Worm (Caenorhabditis elegans): ENCODE data around the gene R07E5.5.

Gene R07E5.5

DNA sequence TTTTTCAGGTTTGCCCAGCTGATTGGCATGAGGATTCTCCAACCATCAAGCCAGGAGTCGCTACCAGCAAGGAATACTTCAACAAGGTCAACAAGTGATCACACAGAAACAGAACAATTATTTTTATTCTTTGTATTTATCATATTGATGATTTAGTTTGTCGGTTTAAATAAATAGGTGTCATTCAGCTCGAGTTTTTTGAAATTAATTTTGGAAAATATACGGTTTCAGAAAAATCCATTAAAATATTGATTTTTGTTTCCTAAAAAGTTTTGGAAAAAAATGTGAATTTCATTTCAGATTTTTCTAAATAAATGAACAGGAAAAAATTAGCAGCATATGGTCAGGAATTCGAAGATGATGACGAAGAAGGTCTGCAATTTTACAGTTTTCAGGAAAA lies 11.0 kb downstream of the R07E5.5 start, which contains the start of gene gpch-1:
gpch-1 (plus strand) TSS at position 301 of the 400 bp plus-strand sequence.
- TF ChIP-seq ztf-23 (GFP tag; IDR thresholded peaks at IDR 0.05) (no peak), T22C8.4 (GFP tag; IDR thresholded peaks at IDR 0.05) (no peak), klf-2 (GFP tag; conservative IDR thresholded peaks at IDR 0.05) (no peak), flt-1 (GFP tag; IDR thresholded peaks at IDR 0.05) (no peak), cog-1 (tag; optimal IDR thresholded peaks at IDR 0.05) (no peak), ztf-29 (GFP tag; IDR thresholded peaks at IDR 0.05) (no peak), ref-1 (GFP tag; conservative IDR thresholded peaks at IDR 0.05) (no peak), tab-1 (GFP tag; IDR thresholded peaks at IDR 0.05) (no peak), med-1 (GFP tag; optimal IDR thresholded peaks at IDR 0.05; ENCODE audit: insufficient read depth) (no peak)

DNA sequence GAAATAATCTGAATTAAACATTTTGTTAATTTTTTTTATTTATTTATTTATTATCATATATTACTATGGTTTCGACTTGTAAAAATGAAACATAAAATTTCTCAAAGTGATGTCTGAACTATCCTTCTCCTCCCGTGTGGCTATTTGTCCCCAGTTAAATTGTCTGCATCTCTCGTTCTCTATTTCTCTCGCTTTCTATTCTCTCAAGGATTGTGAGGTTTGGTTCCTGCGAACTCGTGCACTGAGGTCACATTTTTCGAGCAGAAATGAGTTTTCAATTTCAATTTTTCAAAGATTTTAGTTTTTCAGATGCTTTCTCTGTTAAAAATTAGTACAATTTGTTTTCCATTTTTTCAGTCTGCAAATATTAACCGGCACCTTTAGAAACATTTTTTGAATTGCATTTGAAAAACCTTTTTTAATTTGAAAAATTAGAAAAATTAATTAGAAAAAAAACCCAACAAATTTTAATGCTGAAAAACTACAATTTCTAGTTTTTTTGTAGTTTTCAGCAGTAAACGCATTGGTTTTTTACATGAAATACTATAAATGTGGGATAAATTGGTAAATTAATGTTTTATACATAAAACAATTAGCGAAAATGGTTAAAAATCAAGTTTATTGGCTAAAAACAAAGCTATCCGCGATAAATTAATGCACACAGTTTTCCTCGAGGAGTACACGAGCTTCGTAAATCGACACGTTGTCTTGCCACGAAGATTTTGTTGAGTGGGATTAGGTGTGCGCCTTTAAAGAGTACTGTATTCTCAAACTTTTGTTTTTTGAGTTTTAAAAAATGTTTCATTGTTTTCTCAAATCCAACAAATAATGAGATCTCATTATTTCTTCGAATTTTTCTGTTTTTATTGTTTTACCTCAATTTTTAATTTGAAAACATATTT lies 15.1 kb downstream of the R07E5.5 start:
- TF ChIP-seq flt-1 (GFP tag; IDR thresholded peaks at IDR 0.05) (no peak), ztf-23 (GFP tag; IDR thresholded peaks at IDR 0.05) (no peak), tab-1 (GFP tag; IDR thresholded peaks at IDR 0.05) (no peak), ztf-29 (GFP tag; IDR thresholded peaks at IDR 0.05) (no peak), klf-2 (GFP tag; conservative IDR thresholded peaks at IDR 0.05) (no peak), T22C8.4 (GFP tag; IDR thresholded peaks at IDR 0.05) (no peak), med-1 (GFP tag; optimal IDR thresholded peaks at IDR 0.05; ENCODE audit: insufficient read depth) (no peak), ref-1 (GFP tag; conservative IDR thresholded peaks at IDR 0.05) (no peak), cog-1 (tag; optimal IDR thresholded peaks at IDR 0.05) (no peak)

DNA sequence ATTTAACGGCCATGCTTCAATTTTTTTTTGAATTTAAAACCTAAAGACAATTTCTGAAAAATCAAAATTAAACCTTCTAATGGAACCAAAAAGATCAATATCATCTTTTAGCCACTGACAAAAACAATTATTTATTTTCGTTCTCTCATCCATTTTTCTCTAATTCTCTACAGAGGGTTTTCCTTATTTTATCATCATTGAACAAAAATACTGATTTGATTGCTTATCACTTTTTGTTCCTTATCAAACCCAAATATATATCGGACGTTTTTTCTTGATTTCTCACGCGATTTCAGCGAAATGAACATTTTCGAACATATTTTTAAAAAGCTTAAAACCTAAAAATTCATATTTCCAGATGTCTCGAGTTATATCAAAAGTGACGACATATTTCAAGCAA lies 15.9 kb downstream of the R07E5.5 start, which contains the start of gene mpc-1:
mpc-1 (plus strand) TSS at position 359 of the 400 bp plus-strand sequence.
- no peak for TF ChIP-seq klf-2 (GFP tag; conservative IDR thresholded peaks at IDR 0.05)
- no peak for TF ChIP-seq cog-1 (tag; optimal IDR thresholded peaks at IDR 0.05)
- TF ChIP-seq med-1 (GFP tag; optimal IDR thresholded peaks at IDR 0.05; ENCODE audit: insufficient read depth) = no peak
- no peak for TF ChIP-seq flt-1 (GFP tag; IDR thresholded peaks at IDR 0.05)
- TF ChIP-seq ref-1 (GFP tag; conservative IDR thresholded peaks at IDR 0.05) = no peak
- TF ChIP-seq tab-1 (GFP tag; IDR thresholded peaks at IDR 0.05) = no peak
- no peak for TF ChIP-seq ztf-23 (GFP tag; IDR thresholded peaks at IDR 0.05)
- TF ChIP-seq ztf-29 (GFP tag; IDR thresholded peaks at IDR 0.05) = no peak
- no peak for TF ChIP-seq T22C8.4 (GFP tag; IDR thresholded peaks at IDR 0.05)

DNA sequence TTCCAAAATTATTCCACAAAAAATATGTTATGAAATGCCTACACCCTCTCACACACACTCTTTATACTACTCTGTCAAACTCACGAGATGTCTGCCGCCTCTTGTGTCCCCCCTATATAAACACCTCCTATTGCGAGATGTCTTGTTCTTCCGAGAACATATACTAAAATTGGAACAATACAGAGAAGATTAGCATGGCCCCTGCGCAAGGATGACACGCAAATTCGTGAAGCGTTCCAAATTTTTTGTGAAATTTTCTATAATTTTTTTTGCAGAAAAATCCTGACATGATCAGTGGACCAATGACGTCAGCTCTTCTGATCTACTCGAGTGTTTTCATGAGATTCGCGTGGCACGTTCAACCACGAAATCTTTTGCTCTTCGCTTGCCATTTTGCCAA lies 16.8 kb downstream of the R07E5.5 start:
- peak; percentile 84 for TF ChIP-seq flt-1 (GFP tag; IDR thresholded peaks at IDR 0.05)
- TF ChIP-seq T22C8.4 (GFP tag; IDR thresholded peaks at IDR 0.05) = peak; percentile 64
- TF ChIP-seq klf-2 (GFP tag; conservative IDR thresholded peaks at IDR 0.05) = peak; percentile 68
- peak; percentile 64 for TF ChIP-seq ref-1 (GFP tag; conservative IDR thresholded peaks at IDR 0.05)
- peak; percentile 80 for TF ChIP-seq tab-1 (GFP tag; IDR thresholded peaks at IDR 0.05)
- peak; percentile 77 for TF ChIP-seq ztf-23 (GFP tag; IDR thresholded peaks at IDR 0.05)

DNA sequence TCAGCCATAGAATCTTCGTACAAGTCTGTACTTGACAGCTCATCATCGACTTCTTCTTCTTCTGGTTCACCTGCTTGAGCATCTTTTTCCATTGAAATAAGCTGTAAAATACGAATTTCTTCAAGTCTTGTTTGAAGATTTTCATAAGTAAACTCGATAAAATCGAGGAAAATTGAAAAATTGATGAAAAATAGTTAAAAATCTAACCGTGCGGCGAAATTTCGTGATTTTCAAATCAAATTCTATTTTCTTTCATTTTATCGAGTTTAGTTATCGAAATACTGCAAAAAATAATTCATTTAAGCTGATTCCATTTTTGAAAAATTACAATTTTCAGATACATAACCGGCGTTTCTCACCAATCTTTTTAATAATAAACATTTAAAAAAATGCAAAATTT lies 17.9 kb downstream of the R07E5.5 start, which contains the start of gene R07E5.11:
R07E5.11 (minus strand) TSS at position 101 of the 400 bp plus-strand sequence.
- TF ChIP-seq cog-1 (tag; optimal IDR thresholded peaks at IDR 0.05) (no peak), flt-1 (GFP tag; IDR thresholded peaks at IDR 0.05) (no peak)

DNA sequence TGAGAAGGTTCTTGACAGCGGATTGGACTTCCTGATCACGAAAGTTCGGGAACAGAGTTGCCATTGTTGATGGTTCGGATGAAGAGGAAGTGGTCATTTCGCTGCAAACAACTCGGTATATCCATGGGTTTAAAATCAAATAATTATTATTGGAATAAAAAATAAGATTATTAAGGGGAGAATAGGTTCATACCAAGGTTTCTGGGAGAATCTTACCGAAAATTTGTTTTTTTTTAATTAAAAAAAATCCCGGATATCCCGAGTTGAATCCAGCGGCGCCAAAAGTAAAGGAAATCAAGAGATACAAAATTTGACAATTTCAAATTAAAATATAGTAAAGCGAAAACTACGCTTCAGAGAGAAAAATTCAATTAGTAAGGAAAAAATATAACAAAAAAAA lies 20.7 kb downstream of the R07E5.5 start, which contains the start of the genes R07E5.19 and pdcd-2:
R07E5.19 (minus strand) TSS at position 101 of the 400 bp plus-strand sequence.
pdcd-2 (minus strand) TSS at position 102 of the 400 bp plus-strand sequence.
- TF ChIP-seq tab-1 (GFP tag; IDR thresholded peaks at IDR 0.05) (no peak), T22C8.4 (GFP tag; IDR thresholded peaks at IDR 0.05) (no peak), flt-1 (GFP tag; IDR thresholded peaks at IDR 0.05) (no peak), ztf-29 (GFP tag; IDR thresholded peaks at IDR 0.05) (no peak), cog-1 (tag; optimal IDR thresholded peaks at IDR 0.05) (no peak), klf-2 (GFP tag; conservative IDR thresholded peaks at IDR 0.05) (no peak), med-1 (GFP tag; optimal IDR thresholded peaks at IDR 0.05; ENCODE audit: insufficient read depth) (no peak), ztf-23 (GFP tag; IDR thresholded peaks at IDR 0.05) (no peak), ref-1 (GFP tag; conservative IDR thresholded peaks at IDR 0.05) (no peak)

DNA sequence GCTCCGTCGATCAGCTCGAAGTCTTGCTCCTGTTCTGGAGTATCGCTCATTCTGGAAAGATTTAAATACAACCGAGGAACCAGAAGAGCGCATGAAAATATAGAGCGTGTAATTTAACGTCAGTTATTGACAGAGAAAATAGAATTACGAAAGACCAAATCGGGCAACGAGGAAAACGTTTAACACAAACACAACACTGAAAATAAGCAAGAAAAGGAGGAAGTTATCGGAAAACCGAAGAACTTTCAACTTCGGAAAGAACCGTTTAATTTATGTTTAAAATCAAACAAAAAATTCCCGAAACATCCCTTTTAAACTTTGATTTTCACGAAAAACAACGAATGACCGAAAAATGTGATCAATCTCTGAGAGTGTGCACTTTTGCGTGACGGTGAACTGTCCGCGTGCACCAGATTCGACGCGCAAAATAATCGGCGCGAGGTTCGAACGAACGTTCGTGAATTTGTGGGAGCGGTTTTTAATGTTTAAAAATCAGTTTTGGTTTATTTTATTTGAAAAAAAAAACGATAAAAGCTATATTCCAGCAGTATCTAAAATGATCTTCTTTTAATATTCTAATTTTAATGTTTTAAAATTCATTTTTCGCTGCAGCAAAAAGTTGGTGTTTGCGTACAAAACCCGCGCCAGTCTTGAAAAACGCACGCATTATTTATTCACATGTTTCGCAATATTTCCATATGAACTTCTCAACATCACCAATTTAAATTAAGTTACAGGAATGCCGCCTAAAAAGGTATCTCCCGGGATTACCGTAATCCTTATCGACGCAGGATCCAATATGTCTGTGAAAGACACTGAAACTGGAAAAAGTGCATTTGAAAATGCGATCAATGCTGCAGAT lies 22.1 kb downstream of the R07E5.5 start, which contains the start of the genes R07E5.7 and cku-80:
R07E5.7 (minus strand) TSS at position 51 of the 862 bp plus-strand sequence.
cku-80 (plus strand) TSS at position 732 of the 862 bp plus-strand sequence.
- TF ChIP-seq tab-1 (GFP tag; IDR thresholded peaks at IDR 0.05) (no peak; the same call in 1 of the 2 replicates), ztf-23 (GFP tag; IDR thresholded peaks at IDR 0.05) (peak; percentile 50; the same call in 1 of the 2 replicates), cog-1 (tag; optimal IDR thresholded peaks at IDR 0.05) (peak; percentile 7)

DNA sequence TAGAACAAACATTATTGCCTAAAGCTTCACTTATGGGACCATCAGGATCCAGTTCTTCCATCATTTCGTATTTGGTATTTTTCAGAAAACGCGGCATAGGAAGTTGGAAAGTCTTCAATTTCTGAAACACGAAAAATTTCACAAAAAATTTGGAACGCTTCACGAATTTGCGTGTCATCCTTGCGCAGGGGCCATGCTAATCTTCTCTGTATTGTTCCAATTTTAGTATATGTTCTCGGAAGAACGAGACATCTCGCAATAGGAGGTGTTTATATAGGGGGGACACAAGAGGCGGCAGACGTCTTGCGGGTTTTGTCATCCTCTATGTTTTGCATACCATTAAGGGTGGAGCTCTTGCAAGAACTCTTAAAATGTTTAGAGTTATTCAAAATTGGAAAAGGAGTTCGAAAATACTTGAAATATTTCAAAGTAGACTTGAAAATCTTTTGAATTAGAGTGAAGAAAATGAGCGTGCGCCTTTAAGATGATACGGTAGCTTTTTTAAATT lies 29.6 kb downstream of the R07E5.5 start:
- peak; percentile 76 for TF ChIP-seq ref-1 (GFP tag; conservative IDR thresholded peaks at IDR 0.05)
- TF ChIP-seq ztf-23 (GFP tag; IDR thresholded peaks at IDR 0.05) = peak; percentile 91
- peak; percentile 87 for TF ChIP-seq ztf-29 (GFP tag; IDR thresholded peaks at IDR 0.05)
- peak; percentile 95 for TF ChIP-seq flt-1 (GFP tag; IDR thresholded peaks at IDR 0.05)
- peak; percentile 87 for TF ChIP-seq T22C8.4 (GFP tag; IDR thresholded peaks at IDR 0.05)
- peak; percentile 93 for TF ChIP-seq tab-1 (GFP tag; IDR thresholded peaks at IDR 0.05)
- peak; percentile 83 for TF ChIP-seq klf-2 (GFP tag; conservative IDR thresholded peaks at IDR 0.05)

DNA sequence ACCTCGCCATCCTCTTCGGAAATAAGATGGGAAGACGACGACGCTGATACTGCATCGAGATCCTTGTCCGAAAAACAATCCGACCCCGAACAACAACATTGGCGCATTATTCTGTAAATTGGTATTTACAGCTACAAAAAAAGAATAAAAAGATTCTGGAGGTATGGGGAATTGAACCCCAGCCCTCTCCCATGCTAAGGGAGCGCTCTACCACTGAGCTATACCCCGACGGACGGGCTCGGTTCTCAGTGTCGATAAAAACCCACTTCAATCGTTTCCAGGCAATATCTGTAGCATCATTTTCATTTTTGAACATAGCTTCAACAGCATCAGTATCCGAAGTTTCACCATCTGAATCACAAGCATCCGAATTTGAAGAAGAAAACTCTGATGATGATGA lies 31.6 kb downstream of the R07E5.5 start:
- TF ChIP-seq ztf-23 (GFP tag; IDR thresholded peaks at IDR 0.05) = peak; percentile 59; the same call in 1 of the 2 replicates
- no peak; the same call in 1 of the 2 replicates for TF ChIP-seq flt-1 (GFP tag; IDR thresholded peaks at IDR 0.05)
- TF ChIP-seq cog-1 (tag; optimal IDR thresholded peaks at IDR 0.05) = no peak
- TF ChIP-seq med-1 (GFP tag; optimal IDR thresholded peaks at IDR 0.05; ENCODE audit: insufficient read depth) = no peak
- TF ChIP-seq ztf-29 (GFP tag; IDR thresholded peaks at IDR 0.05) = no peak
- TF ChIP-seq tab-1 (GFP tag; IDR thresholded peaks at IDR 0.05) = peak; percentile 76
- TF ChIP-seq klf-2 (GFP tag; conservative IDR thresholded peaks at IDR 0.05) = no peak
- 0 out of 2 replicates have a peak, but pooled peaks have one; percentile 9 for TF ChIP-seq ref-1 (GFP tag; conservative IDR thresholded peaks at IDR 0.05)
- TF ChIP-seq T22C8.4 (GFP tag; IDR thresholded peaks at IDR 0.05) = peak; percentile 64
